Fruit fly (Drosophila melanogaster): ENCODE results near the gene CG10029.
A peak's percentile ranks its signal among the peaks of the same experiment; 100 is the strongest.

The CG10029 gene

DNA sequence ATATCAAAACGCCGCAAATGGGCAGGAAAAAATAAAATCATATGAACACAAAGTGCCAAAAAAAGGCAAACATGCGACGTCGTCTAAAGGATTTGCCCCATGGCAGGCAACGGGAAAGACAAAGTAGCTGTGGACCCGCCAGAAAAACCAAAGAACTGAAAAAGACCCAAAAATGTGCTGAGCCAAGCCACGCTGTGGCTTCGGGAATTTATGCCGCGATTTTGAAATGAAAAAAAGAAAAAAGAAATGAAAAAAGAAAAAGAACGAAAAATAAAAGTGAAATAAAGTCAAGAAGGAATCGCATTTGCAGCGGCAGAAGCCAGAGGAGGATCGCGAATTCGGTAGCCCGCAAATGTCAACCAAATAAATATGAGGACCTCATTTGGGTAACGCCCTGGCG, 5.5 kb upstream of the CG10029 start:
- TF ChIP-seq fru (GFP tag; optimal IDR thresholded peaks at IDR 0.05) (no peak), CrebA (GFP tag; optimal IDR thresholded peaks at IDR 0.05; ENCODE audit: borderline replicate concordance) (peak; percentile 76), usp (GFP tag; optimal IDR thresholded peaks at IDR 0.05) (no peak), GATAd (GFP tag; optimal IDR thresholded peaks at IDR 0.05) (no peak), brk (GFP tag; optimal IDR thresholded peaks at IDR 0.05) (no peak), Hr78 (GFP tag; optimal IDR thresholded peaks at IDR 0.05) (no peak), Myc (optimal IDR thresholded peaks at IDR 0.05) (no peak), Hr83 (GFP tag; optimal IDR thresholded peaks at IDR 0.05; ENCODE audit: poor library complexity, severe bottlenecking) (no peak), h (GFP tag; optimal IDR thresholded peaks at IDR 0.05) (no peak), dmrt93B (GFP tag; optimal IDR thresholded peaks at IDR 0.05) (no peak), Hnf4 (GFP tag; optimal IDR thresholded peaks at IDR 0.05) (no peak), sage (GFP tag; optimal IDR thresholded peaks at IDR 0.05) (no peak), dl (GFP tag; optimal IDR thresholded peaks at IDR 0.05; ENCODE audit: insufficient read depth in 1 of 2, partially characterized antibody in 2 of 2) (no peak), N (GFP tag; optimal IDR thresholded peaks at IDR 0.05) (no peak), Abd-B (GFP tag; optimal IDR thresholded peaks at IDR 0.05) (no peak), Dif (GFP tag; optimal IDR thresholded peaks at IDR 0.05; ENCODE audit: partially characterized antibody) (no peak), psq (GFP tag; optimal IDR thresholded peaks at IDR 0.05) (peak; percentile 50), Jra (GFP tag; optimal IDR thresholded peaks at IDR 0.05) (no peak), CG32264 (GFP tag; optimal IDR thresholded peaks at IDR 0.05) (no peak), rgr (GFP tag; optimal IDR thresholded peaks at IDR 0.05) (no peak), foxo (GFP tag; optimal IDR thresholded peaks at IDR 0.05) (no peak), woc (GFP tag; optimal IDR thresholded peaks at IDR 0.05) (peak; percentile 8), dsf (GFP tag; optimal IDR thresholded peaks at IDR 0.05; ENCODE audit: borderline replicate concordance) (no peak), jim (GFP tag; optimal IDR thresholded peaks at IDR 0.05) (no peak), pan (optimal IDR thresholded peaks at IDR 0.05) (no peak), HLH106 (tag; optimal IDR thresholded peaks at IDR 0.05) (no peak), OdsH (GFP tag; optimal IDR thresholded peaks at IDR 0.05) (no peak), Rel (GFP tag; optimal IDR thresholded peaks at IDR 0.05) (peak; percentile 51), Rel (tag; optimal IDR thresholded peaks at IDR 0.05) (no peak), lola (GFP tag; optimal IDR thresholded peaks at IDR 0.05) (no peak), tai (GFP tag; optimal IDR thresholded peaks at IDR 0.05) (no peak), ey (GFP tag; optimal IDR thresholded peaks at IDR 0.05) (no peak), Mio (GFP tag; optimal IDR thresholded peaks at IDR 0.05) (no peak), Vsx2 (GFP tag; optimal IDR thresholded peaks at IDR 0.05; ENCODE audit: partially characterized antibody) (no peak), br (GFP tag; optimal IDR thresholded peaks at IDR 0.05) (no peak), Sp1 (GFP tag; optimal IDR thresholded peaks at IDR 0.05) (peak; percentile 52), CG9705 (GFP tag; optimal IDR thresholded peaks at IDR 0.05) (no peak)

DNA sequence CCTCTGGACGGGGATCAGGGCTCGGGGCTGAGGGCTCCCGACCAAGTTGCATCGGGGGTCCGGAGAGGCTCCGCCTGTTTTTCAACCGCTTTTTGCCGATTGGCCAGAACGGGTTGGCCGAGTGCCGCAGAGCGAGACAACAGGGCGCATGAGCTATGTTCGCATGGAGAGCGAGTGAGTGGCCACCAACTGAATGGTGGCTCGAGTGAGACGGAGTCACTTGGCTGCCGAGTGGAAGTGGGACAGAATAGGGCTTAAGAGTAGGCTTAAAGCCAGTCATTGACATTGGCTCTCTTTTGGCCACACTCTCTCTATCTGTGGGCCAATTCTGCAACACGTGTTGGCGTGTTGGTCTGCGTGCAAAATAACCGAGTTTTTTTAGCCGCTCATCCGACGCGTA, 4.0 kb downstream of the CG10029 start:
- no peak for TF ChIP-seq rgr (GFP tag; optimal IDR thresholded peaks at IDR 0.05)
- TF ChIP-seq Hr78 (GFP tag; optimal IDR thresholded peaks at IDR 0.05), result no peak
- no peak for TF ChIP-seq HLH106 (tag; optimal IDR thresholded peaks at IDR 0.05)
- TF ChIP-seq Vsx2 (GFP tag; optimal IDR thresholded peaks at IDR 0.05; ENCODE audit: partially characterized antibody), result peak; percentile 19
- TF ChIP-seq Dif (GFP tag; optimal IDR thresholded peaks at IDR 0.05; ENCODE audit: partially characterized antibody), result peak; percentile 55

DNA sequence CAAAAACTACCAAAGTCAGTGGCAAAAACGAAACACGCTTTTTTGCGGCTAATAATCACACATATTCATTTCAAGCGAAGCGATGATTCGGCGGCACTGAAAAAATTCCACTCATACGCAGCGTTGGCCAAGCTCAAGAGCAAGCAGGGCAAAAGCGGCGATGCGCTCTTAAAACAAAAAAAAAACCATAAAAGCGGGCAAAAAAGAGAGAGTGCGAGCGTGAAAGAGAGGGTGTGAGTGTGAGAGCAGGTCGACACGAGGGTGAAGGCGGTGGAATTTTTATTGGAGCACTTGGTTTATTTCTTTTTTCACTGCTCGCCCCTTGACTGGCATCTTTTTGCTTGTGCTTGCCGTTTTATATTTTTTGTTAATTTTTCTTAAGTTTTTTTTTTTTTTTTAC, 6.4 kb downstream of the CG10029 start:
- TF ChIP-seq brk (GFP tag; optimal IDR thresholded peaks at IDR 0.05), result no peak
- TF ChIP-seq dl (GFP tag; optimal IDR thresholded peaks at IDR 0.05; ENCODE audit: insufficient read depth in 1 of 2, partially characterized antibody in 2 of 2), result peak in 1 of 2 experiments; percentile 22
- no peak for TF ChIP-seq lola (GFP tag; optimal IDR thresholded peaks at IDR 0.05)
- no peak for TF ChIP-seq CrebA (GFP tag; optimal IDR thresholded peaks at IDR 0.05; ENCODE audit: borderline replicate concordance)
- peak; percentile 73 for TF ChIP-seq jim (GFP tag; optimal IDR thresholded peaks at IDR 0.05)
- no peak for TF ChIP-seq psq (GFP tag; optimal IDR thresholded peaks at IDR 0.05)
- TF ChIP-seq Hr83 (GFP tag; optimal IDR thresholded peaks at IDR 0.05; ENCODE audit: poor library complexity, severe bottlenecking), result no peak
- TF ChIP-seq dmrt93B (GFP tag; optimal IDR thresholded peaks at IDR 0.05), result no peak
- no peak for TF ChIP-seq sage (GFP tag; optimal IDR thresholded peaks at IDR 0.05)

Data from whole organism, wandering third instar larva.